Worm (Caenorhabditis elegans) whole organism, midembryonic: ENCODE measurements around the gene ZK863.1.

Source experiments
- T22C8.4 ChIP-seq: fragments of 200-800 bp; sonication (Bioruptor generic); IDR thresholded peaks from 2 replicates; pipeline ENCODE4 v1.3.6; 2022; ENCODE audit warnings: missing genetic modification characterization, missing compliant biosample characterization
- flt-1 ChIP-seq: fragments of 200-800 bp; sonication (Bioruptor generic); IDR thresholded peaks from 2 replicates; pipeline ENCODE4 v1.3.6; 2022; ENCODE audit warnings: missing genetic modification characterization, missing compliant biosample characterization
- klf-2 ChIP-seq: fragments of 200-800 bp; sonication (Bioruptor generic); conservative IDR thresholded peaks from 2 replicates; pipeline ENCODE4 v1.3.6; 2022; ENCODE audit warnings: missing genetic modification reagents, missing genetic modification characterization, missing compliant biosample characterization
- med-1 ChIP-seq: sonication (generic microtip); optimal IDR thresholded peaks from 2 replicates; lab custom pipeline; 2017; ENCODE audit warnings: missing genetic modification characterization, mild to moderate bottlenecking, missing compliant biosample characterization, antibody characterized with exemption, missing genetic modification reagents; ENCODE audit not compliant: insufficient read depth
- ztf-23 ChIP-seq: fragments of 200-800 bp; sonication (Bioruptor generic); IDR thresholded peaks from 2 replicates; pipeline ENCODE4 v1.3.6; 2022; ENCODE audit warnings: missing genetic modification reagents, missing genetic modification characterization, missing compliant biosample characterization

ce11 chrV:12167031-12167430 is 3.0 kb downstream of the ZK863.1 start:
- no peak for TF ChIP-seq med-1 (GFP tag; lab: Kevin White, UChicago)
- no peak for TF ChIP-seq T22C8.4 (GFP tag; lab: Robert Waterston, UW)
- TF ChIP-seq klf-2 (GFP tag; lab: Robert Waterston, UW): no peak
- TF ChIP-seq ztf-23 (GFP tag; lab: Robert Waterston, UW): no peak
- TF ChIP-seq flt-1 (GFP tag; lab: Robert Waterston, UW): no peak
